Fruit fly (Drosophila melanogaster): ENCODE measurements around the gene CG14932.

The CG14932 gene

dm6 chr2L:11754402-11754801 lies 35.3 kb upstream of the CG14932 start, which contains the start of gene Sfp33A1:
Gene Sfp33A1, minus strand, starts transcription at chr2L:11754502.
- TF ChIP-seq Ets65A (GFP tag) (peak; percentile 25), D19B (GFP tag; optimal IDR thresholded peaks at IDR 0.05) (no peak)

DNA sequence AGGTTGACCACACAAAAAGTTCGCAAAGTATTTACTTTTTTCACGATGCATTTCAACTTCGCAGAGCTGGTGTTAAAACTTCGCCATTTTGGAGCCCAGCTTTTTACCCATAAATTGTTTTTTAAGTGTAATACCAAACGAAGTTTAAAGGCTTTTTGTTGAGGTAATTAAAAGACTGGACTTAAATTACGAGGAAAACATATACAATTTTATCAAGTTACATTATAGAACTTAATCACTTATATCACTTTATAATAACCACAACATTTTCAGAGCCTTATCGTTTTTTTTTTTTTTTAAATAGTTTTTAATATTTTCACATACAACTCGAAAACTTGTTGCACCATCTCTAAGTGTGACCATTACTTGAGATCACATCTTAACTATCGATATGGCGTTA lies 1.7 kb upstream of the CG14932 start, which contains the start of gene CG14931:
Gene CG14931 (plus strand): TSS at position 301 of the 400 bp plus-strand sequence.
- TF ChIP-seq Nf-YB (GFP tag; optimal IDR thresholded peaks at IDR 0.05), result no peak
- no peak for TF ChIP-seq ftz-f1 (GFP tag; optimal IDR thresholded peaks at IDR 0.05)
- TF ChIP-seq stwl (tag; optimal IDR thresholded peaks at IDR 0.05), result no peak
- no peak for TF ChIP-seq en (GFP tag; optimal IDR thresholded peaks at IDR 0.05)
- TF ChIP-seq CG6791 (GFP tag; IDR thresholded peaks at IDR 0.05; ENCODE audit: partially characterized antibody), result no peak
- no peak for TF ChIP-seq Asciz (GFP tag; optimal IDR thresholded peaks at IDR 0.05)
- no peak for TF ChIP-seq Dip2 (GFP tag; IDR thresholded peaks at IDR 0.05)
- no peak for TF ChIP-seq croc (GFP tag; conservative IDR thresholded peaks at IDR 0.05)
- no peak for TF ChIP-seq hb (GFP tag; IDR thresholded peaks at IDR 0.05; ENCODE audit: partially characterized antibody)
- no peak for TF ChIP-seq fd102C (GFP tag; optimal IDR thresholded peaks at IDR 0.05)
- no peak for TF ChIP-seq sna (GFP tag; IDR thresholded peaks at IDR 0.05; ENCODE audit: partially characterized antibody)
- TF ChIP-seq zfh2 (GFP tag; optimal IDR thresholded peaks at IDR 0.05), result no peak
- no peak for TF ChIP-seq kni (GFP tag; optimal IDR thresholded peaks at IDR 0.05)
- no peak for TF ChIP-seq ash1 (GFP tag; optimal IDR thresholded peaks at IDR 0.05)
- no peak for TF ChIP-seq ind (GFP tag; optimal IDR thresholded peaks at IDR 0.05)
- TF ChIP-seq CG7839 (tag; optimal IDR thresholded peaks at IDR 0.05), result no peak
- TF ChIP-seq lmd (GFP tag; IDR thresholded peaks at IDR 0.05), result no peak
- TF ChIP-seq vnd (GFP tag; IDR thresholded peaks at IDR 0.05; ENCODE audit: partially characterized antibody), result no peak
- no peak for TF ChIP-seq crp (GFP tag; optimal IDR thresholded peaks at IDR 0.05)
- TF ChIP-seq lilli (GFP tag; optimal IDR thresholded peaks at IDR 0.05), result no peak

DNA sequence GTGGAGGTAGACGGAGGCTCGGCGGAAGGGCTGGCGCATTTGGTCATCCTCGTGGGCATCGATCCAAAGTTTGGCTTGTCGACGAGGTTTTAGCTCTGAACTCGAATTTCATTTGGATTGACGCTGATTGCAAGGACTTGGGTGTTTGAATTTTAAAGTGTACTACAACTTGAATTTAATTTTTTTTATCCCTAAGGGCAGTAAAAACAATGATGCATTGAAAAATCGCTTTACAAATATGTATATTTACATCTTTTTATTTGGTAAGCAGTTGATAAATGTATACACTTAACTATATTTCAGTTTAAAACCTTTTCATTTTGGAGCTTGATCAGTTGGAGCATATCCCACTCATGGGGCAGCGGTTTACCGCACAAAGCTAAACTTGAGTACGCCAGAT lies 2.5 kb downstream of the CG14932 start, which contains the start of gene Tsp33B:
Gene Tsp33B (minus strand): TSS at position 101 of the 400 bp plus-strand sequence.
- TF ChIP-seq CG18011 (GFP tag; optimal IDR thresholded peaks at IDR 0.05), result no peak
- no peak for TF ChIP-seq D (optimal IDR thresholded peaks at IDR 0.05)
- no peak for TF ChIP-seq D (GFP tag; optimal IDR thresholded peaks at IDR 0.05)
- no peak for TF ChIP-seq luna (GFP tag; optimal IDR thresholded peaks at IDR 0.05)
- no peak for TF ChIP-seq dpn (GFP tag; optimal IDR thresholded peaks at IDR 0.05)
- TF ChIP-seq Abd-B (GFP tag; optimal IDR thresholded peaks at IDR 0.05), result no peak
- no peak for TF ChIP-seq ap (GFP tag; IDR thresholded peaks at IDR 0.05)
- TF ChIP-seq CG3838 (GFP tag; optimal IDR thresholded peaks at IDR 0.05), result no peak
- TF ChIP-seq Usf (GFP tag; optimal IDR thresholded peaks at IDR 0.05), result no peak
- TF ChIP-seq CG16813 (GFP tag; IDR thresholded peaks at IDR 0.05; ENCODE audit: partially characterized antibody), result no peak
- TF ChIP-seq usp (GFP tag; optimal IDR thresholded peaks at IDR 0.05), result no peak
- TF ChIP-seq CG30431 (GFP tag; optimal IDR thresholded peaks at IDR 0.05), result no peak

DNA sequence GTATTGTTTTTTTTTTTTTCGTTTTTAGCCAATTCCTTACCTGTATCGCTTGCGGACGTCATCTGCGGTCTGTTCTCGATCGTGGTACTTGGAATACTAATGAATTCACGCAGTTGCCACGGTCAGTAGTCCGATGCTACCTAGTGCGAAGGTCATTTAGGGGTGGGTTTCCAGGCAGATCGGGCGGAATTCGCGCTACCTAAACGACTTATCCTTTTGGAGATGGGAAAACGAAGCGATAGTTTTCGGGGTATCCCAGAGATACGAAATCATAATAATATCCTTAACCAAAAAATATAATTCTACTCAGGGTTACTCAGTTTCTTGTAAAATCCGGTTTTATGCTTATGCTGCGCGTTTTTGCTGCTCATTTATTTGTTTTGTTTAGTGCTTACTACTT lies 4.3 kb downstream of the CG14932 start, which contains the start of gene CG14937:
Gene CG14937 (minus strand): TSS at position 101 of the 400 bp plus-strand sequence.
- TF ChIP-seq Dll (GFP tag; IDR thresholded peaks at IDR 0.05; ENCODE audit: partially characterized antibody) (peak; percentile 41; the same call in 1 of the 4 replicates), CG33557 (GFP tag; optimal IDR thresholded peaks at IDR 0.05) (no peak), insv (GFP tag; optimal IDR thresholded peaks at IDR 0.05) (peak in 1 of 2 experiments; percentile 1), CG10462 (GFP tag; optimal IDR thresholded peaks at IDR 0.05) (no peak), stwl (tag; optimal IDR thresholded peaks at IDR 0.05) (peak; percentile 9), Hr39 (optimal IDR thresholded peaks at IDR 0.05) (no peak), Usf (GFP tag; optimal IDR thresholded peaks at IDR 0.05) (no peak), pros (GFP tag; optimal IDR thresholded peaks at IDR 0.05) (peak; percentile 1), CG16813 (GFP tag; IDR thresholded peaks at IDR 0.05; ENCODE audit: partially characterized antibody) (peak; percentile 45; the same call in 1 of the 3 replicates), gfzf (GFP tag; optimal IDR thresholded peaks at IDR 0.05) (no peak), lab (GFP tag; optimal IDR thresholded peaks at IDR 0.05) (no peak), CG2129 (GFP tag; IDR thresholded peaks at IDR 0.05; ENCODE audit: partially characterized antibody) (peak; percentile 27; the same call in 1 of the 2 replicates), Sry-δ (GFP tag; optimal IDR thresholded peaks at IDR 0.05) (peak; percentile 42), amos (GFP tag; IDR thresholded peaks at IDR 0.05; ENCODE audit: partially characterized antibody) (peak; percentile 40; the same call in 1 of the 2 replicates), zen (tag; optimal IDR thresholded peaks at IDR 0.05) (peak; percentile 76), tio (GFP tag; optimal IDR thresholded peaks at IDR 0.05) (no peak), Ets65A (GFP tag) (no peak)

Data from whole organism, embryonic.